Fruit fly (Drosophila melanogaster) whole organism, embryonic: Measurements from ENCODE around the gene Cyp9f2.

Source experiments
- Abd-B ChIP-seq: fragments of 200-800 bp; sonication (Bioruptor generic); optimal IDR thresholded peaks from 2 replicates; lab custom pipeline; 2018; ENCODE audit warnings: missing biosample characterization, mild to moderate bottlenecking, missing genetic modification characterization, moderate library complexity
- CG10209 ChIP-seq: fragments of 200-800 bp; sonication (Bioruptor generic); optimal IDR thresholded peaks from 3 replicates; lab custom pipeline; 2017; ENCODE audit warnings: missing biosample characterization, mild to moderate bottlenecking, missing genetic modification characterization, missing genetic modification reagents
- CG11093 ChIP-seq: fragments of 200-800 bp; sonication (Bioruptor generic); IDR thresholded peaks from 3 replicates; pipeline ENCODE4 v1.3.6; 2022; ENCODE audit warnings: missing biosample characterization, missing genetic modification characterization
- CG12104 ChIP-seq: fragments of 200-800 bp; sonication (Bioruptor generic); optimal IDR thresholded peaks from 3 replicates; lab custom pipeline; 2016; ENCODE audit warnings: missing biosample characterization, missing genetic modification characterization
- CG12391 ChIP-seq: fragments of 200-800 bp; sonication (Bioruptor generic); optimal IDR thresholded peaks from 3 replicates; lab custom pipeline; 2018; ENCODE audit warnings: missing biosample characterization, mild to moderate bottlenecking, missing genetic modification characterization, moderate library complexity
- CG14014 ChIP-seq: fragments of 200-800 bp; sonication (Bioruptor generic); IDR thresholded peaks from 2 replicates; pipeline ENCODE4 v1.3.6; 2022; ENCODE audit warnings: missing biosample characterization, missing genetic modification characterization
- CG14667 ChIP-seq: fragments of 200-800 bp; sonication (Bioruptor generic); IDR thresholded peaks from 2 replicates; pipeline ENCODE4 v1.3.6; 2022; ENCODE audit warnings: missing biosample characterization, missing genetic modification characterization
- CG2116 ChIP-seq: fragments of 200-800 bp; sonication (Bioruptor generic); optimal IDR thresholded peaks from 3 replicates; lab custom pipeline; 2018; ENCODE audit warnings: missing biosample characterization, mild to moderate bottlenecking, missing genetic modification characterization
- CG2120 ChIP-seq: fragments of 200-800 bp; sonication (Bioruptor generic); optimal IDR thresholded peaks from 3 replicates; lab custom pipeline; 2016; ENCODE audit warnings: missing biosample characterization, missing genetic modification characterization
- CG2678 ChIP-seq: fragments of 200-800 bp; sonication (Bioruptor generic); optimal IDR thresholded peaks from 3 replicates; lab custom pipeline; 2019; ENCODE audit warnings: missing biosample characterization, mild to moderate bottlenecking, missing genetic modification characterization, moderate library complexity
- CG30431 ChIP-seq: fragments of 200-800 bp; sonication (Bioruptor generic); optimal IDR thresholded peaks from 2 replicates; lab custom pipeline; 2017; ENCODE audit warnings: missing biosample characterization, missing genetic modification characterization
- CG31441 ChIP-seq: fragments of 200-800 bp; sonication (Bioruptor generic); IDR thresholded peaks from 2 replicates; pipeline ENCODE4 v1.3.6; 2022; ENCODE audit warnings: missing biosample characterization, missing genetic modification characterization
- CG3995 ChIP-seq: fragments of 200-800 bp; sonication (Bioruptor generic); optimal IDR thresholded peaks from 3 replicates; lab custom pipeline; 2016; ENCODE audit warnings: missing biosample characterization, missing genetic modification characterization
- CG4328 ChIP-seq: fragments of 200-800 bp; sonication (Bioruptor generic); optimal IDR thresholded peaks from 3 replicates; lab custom pipeline; 2017; ENCODE audit warnings: missing biosample characterization, missing genetic modification reagents, missing genetic modification characterization
- CG4424 ChIP-seq: fragments of 200-800 bp; sonication (Bioruptor generic); optimal IDR thresholded peaks from 3 replicates; lab custom pipeline; 2016; ENCODE audit warnings: missing biosample characterization, missing genetic modification characterization
- CG5180 ChIP-seq: fragments of 200-800 bp; sonication (Bioruptor generic); optimal IDR thresholded peaks from 3 replicates; lab custom pipeline; 2017; ENCODE audit warnings: missing biosample characterization, missing genetic modification characterization, mild to moderate bottlenecking, moderate library complexity, missing genetic modification reagents
- CG7556 ChIP-seq: fragments of 200-800 bp; sonication (Bioruptor generic); optimal IDR thresholded peaks from 2 replicates; lab custom pipeline; 2017; ENCODE audit warnings: missing biosample characterization, mild to moderate bottlenecking, missing genetic modification characterization
- CG8478 ChIP-seq: fragments of >200 bp; optimal IDR thresholded peaks from 2 replicates; lab custom pipeline; 2018
- CG8924 ChIP-seq: fragments of 200-800 bp; optimal IDR thresholded peaks from 3 replicates; lab custom pipeline; 2019; ENCODE audit warnings: missing biosample characterization, mild to moderate bottlenecking, missing genetic modification characterization, moderate library complexity
- CG9215 ChIP-seq: fragments of 200-800 bp; sonication (Bioruptor generic); IDR thresholded peaks from 2 replicates; pipeline ENCODE4 v1.3.6; 2022; ENCODE audit warnings: missing biosample characterization, missing genetic modification characterization
- CG9437 ChIP-seq: fragments of 200-800 bp; sonication (Bioruptor generic); optimal IDR thresholded peaks from 2 replicates; lab custom pipeline; 2018; ENCODE audit warnings: missing biosample characterization, mild to moderate bottlenecking, missing genetic modification characterization
- CoRest ChIP-seq: fragments of 200-800 bp; sonication (Bioruptor generic); optimal IDR thresholded peaks from 3 replicates; lab custom pipeline; 2018; ENCODE audit warnings: missing biosample characterization, mild to moderate bottlenecking, missing genetic modification characterization, moderate library complexity
- Doc2 ChIP-seq: fragments of 200-800 bp; sonication (Bioruptor generic); IDR thresholded peaks from 2 replicates; pipeline ENCODE4 v1.3.6; 2022; ENCODE audit warnings: missing biosample characterization, missing genetic modification characterization
- Ets65A ChIP-seq: fragments of 200-800 bp; sonication (Bioruptor generic); peaks from one replicate; lab custom pipeline; 2016; ENCODE audit warnings: missing biosample characterization, missing genetic modification characterization
- Gsc ChIP-seq: fragments of 200-800 bp; sonication (Bioruptor generic); IDR thresholded peaks from 2 replicates; pipeline ENCODE4 v1.3.6; 2022; ENCODE audit warnings: missing biosample characterization, missing genetic modification characterization
- HLH3B ChIP-seq: fragments of 200-800 bp; sonication (Bioruptor generic); IDR thresholded peaks from 2 replicates; pipeline ENCODE4 v1.3.6; 2022; ENCODE audit warnings: missing biosample characterization, missing genetic modification characterization
- HLH4C ChIP-seq: fragments of 200-800 bp; sonication (Bioruptor generic); IDR thresholded peaks from 3 replicates; pipeline ENCODE4 v1.3.6; 2022; ENCODE audit warnings: missing biosample characterization, missing genetic modification characterization; ENCODE audit not compliant: partially characterized antibody
- HmgZ ChIP-seq: fragments of 200-800 bp; sonication (Bioruptor generic); optimal IDR thresholded peaks from 2 replicates; lab custom pipeline; 2018; ENCODE audit warnings: missing biosample characterization, mild to moderate bottlenecking, missing genetic modification characterization
- Lhr ChIP-seq: fragments of 200-800 bp; sonication (Bioruptor generic); optimal IDR thresholded peaks from 3 replicates; lab custom pipeline; 2017; ENCODE audit warnings: mild to moderate bottlenecking, missing biosample characterization, missing genetic modification reagents, missing genetic modification characterization
- Lim3 ChIP-seq: fragments of 200-800 bp; sonication (Bioruptor generic); IDR thresholded peaks from 2 replicates; pipeline ENCODE4 v1.3.6; 2022; ENCODE audit warnings: missing biosample characterization, missing genetic modification characterization
- Lpt ChIP-seq: fragments of >200 bp; optimal IDR thresholded peaks from 2 replicates; lab custom pipeline; 2018; ENCODE audit warnings: missing biosample characterization, missing genetic modification characterization
- Oli ChIP-seq: fragments of 200-800 bp; sonication (Bioruptor generic); optimal IDR thresholded peaks from 2 replicates; lab custom pipeline; 2018; ENCODE audit warnings: missing biosample characterization, mild to moderate bottlenecking, missing genetic modification characterization, moderate library complexity
- Pdp1 ChIP-seq, 2 experiments: fragments of 200-800 bp; sonication (Bioruptor generic); optimal IDR thresholded peaks; 3 replicates each; lab custom pipeline; 2016; ENCODE audit warnings: missing biosample characterization in 2 of 2, missing genetic modification characterization in 2 of 2, mild to moderate bottlenecking in 1 of 2, moderate library complexity in 1 of 2
- Rfx ChIP-seq: fragments of 200-800 bp; sonication (Bioruptor generic); IDR thresholded peaks from 2 replicates; pipeline ENCODE4 v1.3.6; 2022; ENCODE audit warnings: missing biosample characterization, missing genetic modification characterization
- Xbp1 ChIP-seq: fragments of 200-800 bp; sonication (Bioruptor generic); optimal IDR thresholded peaks from 3 replicates; lab custom pipeline; 2016; ENCODE audit warnings: missing biosample characterization, mild to moderate bottlenecking, missing genetic modification characterization
- amos ChIP-seq: fragments of 200-800 bp; sonication (Bioruptor generic); IDR thresholded peaks from 2 replicates; pipeline ENCODE4 v1.3.6; 2022; ENCODE audit warnings: missing biosample characterization, missing genetic modification characterization; ENCODE audit not compliant: partially characterized antibody
- bbx ChIP-seq: fragments of 200-800 bp; sonication (Bioruptor generic); IDR thresholded peaks from 2 replicates; pipeline ENCODE4 v1.3.6; 2022; ENCODE audit warnings: missing biosample characterization, missing genetic modification characterization; ENCODE audit not compliant: partially characterized antibody
- bcd ChIP-seq: fragments of 200-800 bp; sonication (Bioruptor generic); optimal IDR thresholded peaks from 2 replicates; lab custom pipeline; 2017; ENCODE audit warnings: missing biosample characterization, mild to moderate bottlenecking, missing genetic modification characterization
- caup ChIP-seq: fragments of 200-800 bp; sonication (Bioruptor generic); optimal IDR thresholded peaks from 3 replicates; lab custom pipeline; 2017; ENCODE audit warnings: missing biosample characterization, mild to moderate bottlenecking, missing genetic modification characterization, moderate library complexity; ENCODE audit not compliant: severe bottlenecking
- chif ChIP-seq, 2 experiments: fragments of 200-800 bp; sonication (Bioruptor generic); optimal IDR thresholded peaks; 3 replicates each; lab custom pipeline; 2016; ENCODE audit warnings: missing biosample characterization in 2 of 2, missing genetic modification characterization in 2 of 2
- chn ChIP-seq: fragments of 200-800 bp; sonication (Bioruptor generic); optimal IDR thresholded peaks from 2 replicates; lab custom pipeline; 2016; ENCODE audit warnings: missing biosample characterization, missing genetic modification characterization
- dpn ChIP-seq, 2 experiments: fragments of 200-800 bp; sonication (Bioruptor generic); optimal IDR thresholded peaks; 3 replicates each; lab custom pipeline; 2016; ENCODE audit warnings: missing biosample characterization in 2 of 2, missing genetic modification characterization in 2 of 2
- fd102C ChIP-seq: fragments of 200-800 bp; sonication (Bioruptor generic); optimal IDR thresholded peaks from 2 replicates; lab custom pipeline; 2018; ENCODE audit warnings: missing biosample characterization, mild to moderate bottlenecking, missing genetic modification characterization, moderate library complexity
- jumu ChIP-seq: fragments of 200-800 bp; sonication (Bioruptor generic); optimal IDR thresholded peaks from 3 replicates; lab custom pipeline; 2016; ENCODE audit warnings: missing biosample characterization, missing genetic modification characterization
- prd ChIP-seq, 3 experiments: fragments of >200 bp in 2 of 3; fragments of 200-800 bp in 1 of 3; sonication (Bioruptor generic) in 1 of 3; optimal IDR thresholded peaks in 2 of 3; IDR thresholded peaks in 1 of 3; 2 replicates in 2 of 3; 3 replicates in 1 of 3; pipeline versions ENCODE4 v1.3.6 to Lab custom; 2017 to 2022; ENCODE audit warnings: missing biosample characterization in 1 of 3, missing genetic modification characterization in 1 of 3
- salm ChIP-seq: fragments of 200-800 bp; sonication (Bioruptor generic); optimal IDR thresholded peaks from 2 replicates; lab custom pipeline; 2018; ENCODE audit warnings: missing biosample characterization, mild to moderate bottlenecking, missing genetic modification characterization
- so ChIP-seq: fragments of 200-800 bp; sonication (Bioruptor generic); IDR thresholded peaks from 3 replicates; pipeline ENCODE4 v1.3.6; 2022; ENCODE audit warnings: missing biosample characterization, missing genetic modification characterization
- sug ChIP-seq: fragments of 200-800 bp; optimal IDR thresholded peaks from 2 replicates; lab custom pipeline; 2019; ENCODE audit warnings: missing biosample characterization, mild to moderate bottlenecking, missing genetic modification characterization, moderate library complexity

Cyp9f2 gene

DNA sequence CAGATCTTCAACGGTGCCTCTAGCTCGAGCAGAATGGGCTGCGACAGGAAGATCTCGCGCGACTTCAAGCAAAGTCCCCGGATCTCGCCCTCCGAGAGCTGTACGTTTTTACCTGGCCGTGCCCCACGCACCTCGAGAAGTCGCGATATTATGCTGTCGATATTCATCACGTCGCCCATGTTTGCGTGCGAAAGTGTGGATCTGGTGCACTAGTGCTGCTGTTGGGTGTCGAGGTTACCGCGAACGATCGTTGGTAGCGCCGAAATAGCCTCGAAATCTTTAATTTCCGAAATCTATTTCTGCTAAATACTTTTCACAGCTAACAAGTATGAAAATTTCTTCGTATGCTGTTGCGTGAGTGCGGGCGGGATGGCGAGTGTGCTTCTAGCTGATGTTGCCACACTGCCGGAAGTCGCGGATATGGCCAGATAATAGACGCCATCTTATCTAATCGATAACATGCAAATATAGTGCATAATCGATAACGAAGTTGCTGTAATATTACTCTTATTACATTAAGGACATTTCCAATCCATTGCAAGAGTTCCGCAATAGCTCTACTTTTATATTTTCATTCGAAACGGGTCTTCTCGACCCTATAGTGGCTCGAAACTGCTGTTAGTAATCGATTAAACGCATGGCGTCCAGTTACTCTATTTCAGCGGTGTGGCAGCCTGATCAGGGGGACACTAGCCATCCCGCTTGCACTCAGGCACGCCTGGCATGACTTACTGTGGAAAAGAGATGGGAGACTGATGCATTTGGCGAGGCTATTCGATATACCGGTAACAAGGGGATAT lies 19.9 kb upstream of the Cyp9f2 start, which contains the start of gene Pp1-87B (continued):
- TF ChIP-seq so (GFP tag; lab: Robert Waterston, UW) (no peak), HLH4C (GFP tag; lab: Robert Waterston, UW) (peak; percentile 66; the same call in 2 of the 3 replicates), CG8478 (lab: Kevin White, UChicago) (peak; percentile 97), Xbp1 (peak; percentile 4), CG5180 (no peak), CG30431 (no peak), CG12104 (GFP tag; lab: Kevin White, UChicago) (peak; percentile 36), caup (peak; percentile 28), CG7556 (GFP tag; lab: Kevin White, UChicago) (no peak), HmgZ (tag; lab: Kevin White, UChicago) (peak; percentile 37), bcd (GFP tag; lab: Kevin White, UChicago) (peak; percentile 15), Doc2 (GFP tag; lab: Robert Waterston, UW) (no peak), dpn (GFP tag; optimal IDR thresholded peaks at IDR 0.05; lab: Kevin White, UChicago) (peak in 1 of 2 experiments; percentile 11), CG14667 (GFP tag; lab: Robert Waterston, UW) (no peak), Gsc (no peak), Oli (tag; lab: Kevin White, UChicago) (no peak), CG11093 (GFP tag; lab: Robert Waterston, UW) (no peak), CG12391 (tag; lab: Kevin White, UChicago) (peak; percentile 20), Lim3 (GFP tag; lab: Robert Waterston, UW) (no peak), Pdp1 (GFP tag; optimal IDR thresholded peaks at IDR 0.05; lab: Kevin White, UChicago) (peak in 1 of 2 experiments; percentile 73), salm (tag; lab: Kevin White, UChicago) (no peak), sug (tag; lab: Kevin White, UChicago) (peak; percentile 55), Lpt (GFP tag; lab: Kevin White, UChicago) (no peak), chn (no peak), CG9215 (GFP tag; lab: Robert Waterston, UW) (0 out of 2 replicates have a peak, but pooled peaks have one; percentile 13), jumu (peak; percentile 76), fd102C (GFP tag; lab: Kevin White, UChicago) (no peak), CG10209 (GFP tag; lab: Kevin White, UChicago) (peak; percentile 18), CG4328 (peak; percentile 32), CG4424 (GFP tag; lab: Kevin White, UChicago) (peak; percentile 8), Ets65A (GFP tag; lab: Kevin White, UChicago) (peak; percentile 89), amos (GFP tag; lab: Robert Waterston, UW) (peak; percentile 25; the same call in 1 of the 2 replicates), Abd-B (GFP tag; lab: Kevin White, UChicago) (peak; percentile 30), bbx (GFP tag; lab: Robert Waterston, UW) (no peak), HLH3B (no peak), CG2678 (no peak), Rfx (GFP tag; lab: Robert Waterston, UW) (no peak), Lhr (GFP tag; lab: Kevin White, UChicago) (peak; percentile 85), CG14014 (GFP tag; lab: Robert Waterston, UW) (no peak), chif (GFP tag; optimal IDR thresholded peaks at IDR 0.05; lab: Kevin White, UChicago) (peak in 1 of 2 experiments; percentile 1), CG3995 (GFP tag; lab: Kevin White, UChicago) (peak; percentile 38), CG9437 (peak; percentile 37), CG8924 (tag; lab: Kevin White, UChicago) (peak; percentile 43), prd (optimal IDR thresholded peaks at IDR 0.05; lab: Kevin White, UChicago) (no peak), prd (GFP tag; IDR thresholded peaks at IDR 0.05; lab: Robert Waterston, UW) (peak; percentile 22; the same call in 1 of the 3 replicates), CG2120 (GFP tag; lab: Kevin White, UChicago) (peak; percentile 7), CG2116 (peak; percentile 66), CG31441 (GFP tag; lab: Robert Waterston, UW) (peak; percentile 25; the same call in 1 of the 2 replicates), CoRest (tag; lab: Kevin White, UChicago) (peak; percentile 63)
